Fruit fly (Drosophila melanogaster) whole organism: ENCODE measurements around the gene Send1.

Experiments
- CG8478 ChIP-seq: fragments of >200 bp; optimal IDR thresholded peaks from 2 replicates; lab custom pipeline; 2018; ENCODE audit warnings: inconsistent platforms
- Dll ChIP-seq: fragments of >200 bp; optimal IDR thresholded peaks from 2 replicates; lab custom pipeline; 2017
- EcR ChIP-seq, 2 experiments: fragments of >200 bp; optimal IDR thresholded peaks; 2 replicates each; lab custom pipeline; 2017; ENCODE audit warnings: missing biosample characterization in 2 of 2, missing genetic modification characterization in 2 of 2, missing genetic modification reagents in 2 of 2
- pan ChIP-seq: fragments of >200 bp; optimal IDR thresholded peaks from 2 replicates; lab custom pipeline; 2017
- psq ChIP-seq: fragments of >200 bp; optimal IDR thresholded peaks from 2 replicates; lab custom pipeline; 2017
- usp ChIP-seq: fragments of >200 bp; optimal IDR thresholded peaks from 2 replicates; lab custom pipeline; 2017; ENCODE audit warnings: missing biosample characterization, missing genetic modification characterization, mixed read lengths

DNA sequence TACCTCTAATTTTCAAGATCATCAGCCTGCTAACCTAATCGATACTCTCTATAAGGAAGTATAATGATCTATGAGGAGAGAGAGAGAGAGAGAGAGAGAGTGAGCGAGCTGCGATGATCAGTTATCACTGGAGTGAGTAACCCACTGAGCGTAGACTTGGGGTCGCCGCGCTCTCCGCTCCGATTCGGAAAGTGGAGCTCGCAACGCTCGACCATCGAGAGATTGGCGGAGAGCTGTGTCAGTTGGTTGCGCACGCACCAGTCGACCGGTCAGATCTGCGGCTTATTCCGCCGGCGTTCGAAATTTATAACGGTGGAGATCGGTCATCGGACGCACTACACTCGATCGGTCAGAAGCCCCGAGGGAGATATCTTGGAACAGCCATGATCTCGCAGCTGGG is 12.7 kb downstream of the Send1 start, which contains the start of gene CG4267:
- TF ChIP-seq Dll (lab: Kevin White, UChicago) (peak; percentile 96), usp (GFP tag; lab: Kevin White, UChicago) (no peak), pan (lab: Kevin White, UChicago) (no peak), psq (lab: Kevin White, UChicago) (no peak), CG8478 (lab: Kevin White, UChicago) (no peak), EcR (GFP tag; optimal IDR thresholded peaks at IDR 0.05; lab: Kevin White, UChicago) (peak in 1 of 2 experiments; percentile 42)
